Fruit fly (Drosophila melanogaster): ENCODE data around the gene CG13784.

The CG13784 gene

dm6 chr2L:7265970-7266369 lies 46.1 kb upstream of the CG13784 start (continued):
- peak; percentile 77 for TF ChIP-seq Xrp1 (GFP tag; IDR thresholded peaks at IDR 0.05)
- peak; percentile 52 for TF ChIP-seq Sox102F (GFP tag; optimal IDR thresholded peaks at IDR 0.05)
- TF ChIP-seq bsh (GFP tag; optimal IDR thresholded peaks at IDR 0.05), result peak in 1 of 2 experiments; percentile 75
- peak; percentile 35; the same call in 1 of the 2 replicates for TF ChIP-seq CG31441 (GFP tag; IDR thresholded peaks at IDR 0.05)
- peak; percentile 75 for TF ChIP-seq Ets65A (GFP tag)
- no peak for TF ChIP-seq cato (GFP tag; optimal IDR thresholded peaks at IDR 0.05; ENCODE audit: borderline replicate concordance)
- peak; percentile 39 for TF ChIP-seq ATbp (GFP tag; optimal IDR thresholded peaks at IDR 0.05)
- TF ChIP-seq Blimp-1 (GFP tag; optimal IDR thresholded peaks at IDR 0.05), result peak; percentile 67
- TF ChIP-seq sisA (GFP tag; IDR thresholded peaks at IDR 0.05), result peak; percentile 51
- peak; percentile 27 for TF ChIP-seq tap (tag; optimal IDR thresholded peaks at IDR 0.05)
- 0 out of 2 replicates have a peak, but pooled peaks have one; percentile 8 for TF ChIP-seq onecut (GFP tag; IDR thresholded peaks at IDR 0.05)
- peak; percentile 56 for TF ChIP-seq phol (tag; optimal IDR thresholded peaks at IDR 0.05)
- peak; percentile 17 to 37 for TF ChIP-seq chif (GFP tag; optimal IDR thresholded peaks at IDR 0.05)
- peak; percentile 5 for TF ChIP-seq Ssrp (tag; optimal IDR thresholded peaks at IDR 0.05)
- peak; percentile 3 for TF ChIP-seq zen (tag; optimal IDR thresholded peaks at IDR 0.05)
- TF ChIP-seq Six4 (GFP tag; optimal IDR thresholded peaks at IDR 0.05), result peak; percentile 14
- TF ChIP-seq CG2678 (tag; optimal IDR thresholded peaks at IDR 0.05), result peak; percentile 46
- peak; percentile 31 for TF ChIP-seq CG12236 (GFP tag; optimal IDR thresholded peaks at IDR 0.05)

- TF ChIP-seq dmrt99B (tag; optimal IDR thresholded peaks at IDR 0.05) (no peak), CG11695 (GFP tag; IDR thresholded peaks at IDR 0.05) (no peak), nerfin-1 (tag; optimal IDR thresholded peaks at IDR 0.05) (peak; percentile 78), seq (GFP tag; IDR thresholded peaks at IDR 0.05) (no peak), CG8089 (GFP tag; optimal IDR thresholded peaks at IDR 0.05) (no peak), PHDP (tag; optimal IDR thresholded peaks at IDR 0.05) (no peak), Ets65A (GFP tag) (peak; percentile 90), danr (GFP tag; IDR thresholded peaks at IDR 0.05) (no peak), CG5953 (GFP tag; IDR thresholded peaks at IDR 0.05) (no peak), CG3407 (GFP tag; optimal IDR thresholded peaks at IDR 0.05) (no peak), CG34376 (GFP tag; optimal IDR thresholded peaks at IDR 0.05) (no peak), Tbp (GFP tag; optimal IDR thresholded peaks at IDR 0.05) (no peak), Mes4 (GFP tag; optimal IDR thresholded peaks at IDR 0.05) (no peak), Jarid2 (GFP tag; optimal IDR thresholded peaks at IDR 0.05) (no peak), Nf-YB (GFP tag; optimal IDR thresholded peaks at IDR 0.05) (no peak), NfI (GFP tag; optimal IDR thresholded peaks at IDR 0.05) (no peak), cg (GFP tag; optimal IDR thresholded peaks at IDR 0.05) (peak; percentile 35), CG11696 (GFP tag; IDR thresholded peaks at IDR 0.05) (no peak), CG11504 (tag; optimal IDR thresholded peaks at IDR 0.05) (peak; percentile 9), nmo (GFP tag; optimal IDR thresholded peaks at IDR 0.05) (no peak), CTCF (GFP tag; optimal IDR thresholded peaks at IDR 0.05) (no peak), D19A (tag; optimal IDR thresholded peaks at IDR 0.05) (no peak), CG18476 (GFP tag; optimal IDR thresholded peaks at IDR 0.05) (peak; percentile 72), CG15073 (GFP tag; optimal IDR thresholded peaks at IDR 0.05) (no peak), wor (GFP tag; IDR thresholded peaks at IDR 0.05) (no peak), emc (GFP tag; optimal IDR thresholded peaks at IDR 0.05) (no peak), CG31224 (GFP tag; IDR thresholded peaks at IDR 0.05) (0 out of 2 replicates have a peak, but pooled peaks have one; percentile 27), CG32767 (GFP tag; IDR thresholded peaks at IDR 0.05) (no peak), phol (tag; optimal IDR thresholded peaks at IDR 0.05) (no peak), H2.0 (GFP tag; IDR thresholded peaks at IDR 0.05) (no peak), gsb-n (tag; optimal IDR thresholded peaks at IDR 0.05) (peak; percentile 70), rib (GFP tag; IDR thresholded peaks at IDR 0.05) (no peak), CG13894 (tag; optimal IDR thresholded peaks at IDR 0.05) (peak; percentile 50), chn (GFP tag; optimal IDR thresholded peaks at IDR 0.05) (no peak)
Measured at dm6 chr2L:7264885-7265540, 45.2 kb upstream of the CG13784 start.

Data from whole organism, embryonic.